Fruit fly (Drosophila melanogaster) whole organism, embryonic: Measurements from ENCODE around the gene Pvf2.

Experiments
- B-H1 ChIP-seq: fragments of 200-800 bp; sonication (Bioruptor generic); IDR thresholded peaks from 3 replicates; pipeline ENCODE4 v1.3.6; 2022; ENCODE audit warnings: missing biosample characterization, missing genetic modification characterization
- CG10431 ChIP-seq: fragments of 200-800 bp; sonication (Bioruptor generic); optimal IDR thresholded peaks from 3 replicates; lab custom pipeline; 2018; ENCODE audit warnings: missing biosample characterization, mild to moderate bottlenecking, missing genetic modification characterization
- CG10565 ChIP-seq: fragments of 200-800 bp; sonication (Bioruptor generic); optimal IDR thresholded peaks from 3 replicates; lab custom pipeline; 2016; ENCODE audit warnings: missing biosample characterization, mild to moderate bottlenecking, missing genetic modification characterization
- CG12236 ChIP-seq: fragments of 200-800 bp; sonication (Bioruptor generic); optimal IDR thresholded peaks from 2 replicates; lab custom pipeline; 2016; ENCODE audit warnings: missing biosample characterization, missing genetic modification characterization
- CG14860 ChIP-seq: fragments of 200-800 bp; sonication (Bioruptor generic); IDR thresholded peaks from 3 replicates; pipeline ENCODE4 v1.3.6; 2022; ENCODE audit warnings: missing biosample characterization, missing genetic modification characterization; ENCODE audit not compliant: partially characterized antibody
- CG15073 ChIP-seq: fragments of 200-800 bp; sonication (Bioruptor generic); optimal IDR thresholded peaks from 2 replicates; lab custom pipeline; 2016; ENCODE audit warnings: missing biosample characterization, missing genetic modification characterization
- CG1602 ChIP-seq: fragments of 200-800 bp; sonication (Bioruptor generic); optimal IDR thresholded peaks from 3 replicates; lab custom pipeline; 2016; ENCODE audit warnings: missing biosample characterization, missing genetic modification characterization
- CG1603 ChIP-seq: fragments of 200-800 bp; sonication (Bioruptor generic); optimal IDR thresholded peaks from 2 replicates; lab custom pipeline; 2019; ENCODE audit warnings: missing biosample characterization, mild to moderate bottlenecking, missing genetic modification characterization, moderate library complexity
- CG18619 ChIP-seq: fragments of 200-800 bp; sonication (Bioruptor generic); optimal IDR thresholded peaks from 3 replicates; lab custom pipeline; 2017; ENCODE audit warnings: missing biosample characterization, mild to moderate bottlenecking, missing genetic modification characterization
- CG18764 ChIP-seq: fragments of 200-800 bp; sonication (Bioruptor generic); optimal IDR thresholded peaks from 3 replicates; lab custom pipeline; 2016; ENCODE audit warnings: missing biosample characterization, missing genetic modification characterization
- CG30431 ChIP-seq: fragments of 200-800 bp; sonication (Bioruptor generic); optimal IDR thresholded peaks from 2 replicates; lab custom pipeline; 2017; ENCODE audit warnings: missing biosample characterization, missing genetic modification characterization
- CG31224 ChIP-seq: fragments of 200-800 bp; sonication (Bioruptor generic); IDR thresholded peaks from 2 replicates; pipeline ENCODE4 v1.3.6; 2022; ENCODE audit warnings: missing biosample characterization, missing genetic modification characterization
- CG31441 ChIP-seq: fragments of 200-800 bp; sonication (Bioruptor generic); IDR thresholded peaks from 2 replicates; pipeline ENCODE4 v1.3.6; 2022; ENCODE audit warnings: missing biosample characterization, missing genetic modification characterization
- CG3163 ChIP-seq: fragments of 200-800 bp; sonication (Bioruptor generic); optimal IDR thresholded peaks from 3 replicates; lab custom pipeline; 2016; ENCODE audit warnings: missing biosample characterization, missing genetic modification characterization
- CG32767 ChIP-seq: fragments of 200-800 bp; sonication (Bioruptor generic); IDR thresholded peaks from 2 replicates; pipeline ENCODE4 v1.3.6; 2022; ENCODE audit warnings: missing biosample characterization, missing genetic modification characterization
- CG3847 ChIP-seq: fragments of 200-800 bp; sonication (Bioruptor generic); IDR thresholded peaks from 2 replicates; pipeline ENCODE4 v1.3.6; 2022; ENCODE audit warnings: missing biosample characterization, missing genetic modification characterization
- CG3995 ChIP-seq: fragments of 200-800 bp; sonication (Bioruptor generic); optimal IDR thresholded peaks from 3 replicates; lab custom pipeline; 2016; ENCODE audit warnings: missing biosample characterization, missing genetic modification characterization
- CG4282 ChIP-seq: fragments of 200-800 bp; sonication (Bioruptor generic); optimal IDR thresholded peaks from 2 replicates; lab custom pipeline; 2016; ENCODE audit warnings: missing biosample characterization, missing genetic modification characterization
- CG43689 ChIP-seq: fragments of 200-800 bp; sonication (Bioruptor generic); IDR thresholded peaks from 2 replicates; pipeline ENCODE4 v1.3.6; 2022; ENCODE audit warnings: missing biosample characterization, missing genetic modification characterization
- CG4820 ChIP-seq: fragments of 200-800 bp; sonication (Bioruptor generic); optimal IDR thresholded peaks from 3 replicates; lab custom pipeline; 2016; ENCODE audit warnings: missing biosample characterization, missing genetic modification characterization
- CG6254 ChIP-seq: fragments of 200-800 bp; sonication (Bioruptor generic); optimal IDR thresholded peaks from 3 replicates; lab custom pipeline; 2017; ENCODE audit warnings: mild to moderate bottlenecking, missing biosample characterization, missing genetic modification reagents, missing genetic modification characterization
- CG7786 ChIP-seq: fragments of 200-800 bp; sonication (Bioruptor generic); optimal IDR thresholded peaks from 2 replicates; lab custom pipeline; 2016; ENCODE audit warnings: missing biosample characterization, missing genetic modification characterization
- CG9609 ChIP-seq: fragments of 200-800 bp; sonication (Bioruptor generic); optimal IDR thresholded peaks from 3 replicates; lab custom pipeline; 2016; ENCODE audit warnings: missing biosample characterization, missing genetic modification characterization
- D19A ChIP-seq: fragments of 200-800 bp; optimal IDR thresholded peaks from 3 replicates; lab custom pipeline; 2019; ENCODE audit warnings: missing biosample characterization, mild to moderate bottlenecking, missing genetic modification characterization, moderate library complexity
- Dek ChIP-seq: fragments of 200-800 bp; sonication (Bioruptor generic); optimal IDR thresholded peaks from 3 replicates; lab custom pipeline; 2019; ENCODE audit warnings: missing biosample characterization, mild to moderate bottlenecking, missing genetic modification characterization, moderate library complexity
- Doc3 ChIP-seq: fragments of 200-800 bp; sonication (Bioruptor generic); IDR thresholded peaks from 3 replicates; pipeline ENCODE4 v1.3.6; 2022; ENCODE audit warnings: missing biosample characterization, missing genetic modification characterization; ENCODE audit not compliant: partially characterized antibody
- ERR ChIP-seq: fragments of 200-800 bp; sonication (Bioruptor generic); optimal IDR thresholded peaks from 2 replicates; lab custom pipeline; 2016; ENCODE audit warnings: missing biosample characterization, missing genetic modification characterization
- HLH4C ChIP-seq: fragments of 200-800 bp; sonication (Bioruptor generic); IDR thresholded peaks from 3 replicates; pipeline ENCODE4 v1.3.6; 2022; ENCODE audit warnings: missing biosample characterization, missing genetic modification characterization; ENCODE audit not compliant: partially characterized antibody
- Hr51 ChIP-seq, 2 experiments: fragments of 200-800 bp; sonication (Bioruptor generic); optimal IDR thresholded peaks; 2 replicates in 1 of 2; 3 replicates in 1 of 2; lab custom pipeline; 2016 to 2018; ENCODE audit warnings: missing biosample characterization in 2 of 2, missing genetic modification characterization in 2 of 2, mild to moderate bottlenecking in 1 of 2, moderate library complexity in 1 of 2
- Jarid2 ChIP-seq: fragments of 200-800 bp; sonication (Bioruptor generic); optimal IDR thresholded peaks from 3 replicates; lab custom pipeline; 2017; ENCODE audit warnings: mild to moderate bottlenecking, missing biosample characterization, missing genetic modification reagents, missing genetic modification characterization
- MESR4 ChIP-seq: fragments of 200-800 bp; sonication (Bioruptor generic); optimal IDR thresholded peaks from 2 replicates; lab custom pipeline; 2018; ENCODE audit warnings: missing biosample characterization, mild to moderate bottlenecking, missing genetic modification characterization, moderate library complexity
- Mad ChIP-seq: fragments of 200-800 bp; sonication (Bioruptor generic); optimal IDR thresholded peaks from 2 replicates; lab custom pipeline; 2016; ENCODE audit warnings: missing biosample characterization, missing genetic modification characterization
- Max ChIP-seq: fragments of 200-800 bp; sonication (Bioruptor generic); optimal IDR thresholded peaks from 2 replicates; lab custom pipeline; 2016; ENCODE audit warnings: missing biosample characterization, mild to moderate bottlenecking, missing genetic modification characterization
- Nf-YB ChIP-seq: fragments of 200-800 bp; sonication (Bioruptor generic); optimal IDR thresholded peaks from 3 replicates; lab custom pipeline; 2019; ENCODE audit warnings: missing biosample characterization, mild to moderate bottlenecking, missing genetic modification characterization, moderate library complexity
- Optix ChIP-seq: fragments of 200-800 bp; sonication (Bioruptor generic); IDR thresholded peaks from 3 replicates; pipeline ENCODE4 v1.3.6; 2022; ENCODE audit warnings: missing biosample characterization, missing genetic modification characterization
- ab ChIP-seq: fragments of 200-800 bp; sonication (Bioruptor generic); optimal IDR thresholded peaks from 2 replicates; lab custom pipeline; 2016; ENCODE audit warnings: missing biosample characterization, missing genetic modification characterization
- bab2 ChIP-seq: fragments of 200-800 bp; sonication (Bioruptor generic); optimal IDR thresholded peaks from 2 replicates; lab custom pipeline; 2016; ENCODE audit warnings: missing biosample characterization, missing genetic modification characterization
- cg ChIP-seq: fragments of 200-800 bp; sonication (Bioruptor generic); optimal IDR thresholded peaks from 3 replicates; lab custom pipeline; 2019; ENCODE audit warnings: missing biosample characterization, mild to moderate bottlenecking, missing genetic modification characterization, moderate library complexity
- chif ChIP-seq, 2 experiments: fragments of 200-800 bp; sonication (Bioruptor generic); optimal IDR thresholded peaks; 3 replicates each; lab custom pipeline; 2016; ENCODE audit warnings: missing biosample characterization in 2 of 2, missing genetic modification characterization in 2 of 2
- crc ChIP-seq: fragments of 200-800 bp; sonication (Bioruptor generic); optimal IDR thresholded peaks from 2 replicates; lab custom pipeline; 2016; ENCODE audit warnings: missing biosample characterization, missing genetic modification characterization
- dmrt99B ChIP-seq: fragments of 200-800 bp; sonication (Bioruptor generic); optimal IDR thresholded peaks from 2 replicates; lab custom pipeline; 2018; ENCODE audit warnings: missing biosample characterization, mild to moderate bottlenecking, missing genetic modification characterization, moderate library complexity
- fd3F ChIP-seq: fragments of 200-800 bp; sonication (Bioruptor generic); optimal IDR thresholded peaks from 2 replicates; lab custom pipeline; 2018; ENCODE audit warnings: missing biosample characterization, mild to moderate bottlenecking, missing genetic modification characterization, moderate library complexity
- gt ChIP-seq: fragments of 200-800 bp; sonication (Bioruptor generic); IDR thresholded peaks from 2 replicates; pipeline ENCODE4 v1.3.6; 2022; ENCODE audit warnings: missing biosample characterization, missing genetic modification characterization
- nmo ChIP-seq: fragments of 200-800 bp; sonication (Bioruptor generic); optimal IDR thresholded peaks from 2 replicates; lab custom pipeline; 2018; ENCODE audit warnings: missing biosample characterization, mild to moderate bottlenecking, missing genetic modification characterization, moderate library complexity
- ranshi ChIP-seq: fragments of 200-800 bp; sonication (Bioruptor generic); IDR thresholded peaks from 2 replicates; pipeline ENCODE4 v1.3.6; 2022; ENCODE audit warnings: missing biosample characterization, missing genetic modification characterization
- ro ChIP-seq: fragments of 200-800 bp; sonication (Bioruptor generic); IDR thresholded peaks from 2 replicates; pipeline ENCODE4 v1.3.6; 2022; ENCODE audit warnings: missing biosample characterization, missing genetic modification characterization
- sens-2 ChIP-seq: fragments of 200-800 bp; sonication (Bioruptor generic); IDR thresholded peaks from 2 replicates; pipeline ENCODE4 v1.3.6; 2022; ENCODE audit warnings: missing biosample characterization, missing genetic modification characterization
- slp2 ChIP-seq: fragments of 200-800 bp; sonication (Bioruptor generic); optimal IDR thresholded peaks from 2 replicates; lab custom pipeline; 2016; ENCODE audit warnings: missing biosample characterization, missing genetic modification characterization
- sr ChIP-seq: fragments of 200-800 bp; sonication (Bioruptor generic); IDR thresholded peaks from 3 replicates; pipeline ENCODE4 v1.3.6; 2022; ENCODE audit warnings: missing biosample characterization, missing genetic modification characterization
- tap ChIP-seq: fragments of 200-800 bp; optimal IDR thresholded peaks from 3 replicates; lab custom pipeline; 2019; ENCODE audit warnings: missing biosample characterization, mild to moderate bottlenecking, missing genetic modification characterization, moderate library complexity

Gene Pvf2

DNA sequence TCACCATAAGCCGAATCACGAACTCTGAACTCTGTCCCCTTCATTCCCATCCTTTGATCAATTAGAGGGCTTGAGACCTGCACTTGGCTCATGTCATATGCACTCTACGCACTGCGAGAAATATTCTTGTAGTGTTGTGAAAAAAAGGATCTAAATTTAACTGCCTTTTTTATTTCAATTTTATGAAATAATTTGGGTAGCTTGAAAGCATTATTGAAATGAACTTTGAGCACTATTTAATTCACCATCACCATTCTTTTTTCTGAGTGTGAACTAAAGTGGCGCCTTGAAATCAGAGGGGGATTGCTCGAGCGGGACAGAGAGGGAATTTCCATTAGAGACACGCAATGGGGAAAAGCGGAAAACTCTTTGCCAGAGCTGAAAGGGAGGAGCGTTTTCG, 39.3 kb upstream of the Pvf2 start (continued):
- peak; percentile 88 for TF ChIP-seq CG4820 (GFP tag; lab: Kevin White, UChicago)
- no peak for TF ChIP-seq CG43689 (GFP tag; lab: Robert Waterston, UW)
- TF ChIP-seq CG1603 (tag; lab: Kevin White, UChicago): peak; percentile 93
- TF ChIP-seq Doc3: no peak
- peak; percentile 53 for TF ChIP-seq CG3163 (GFP tag; lab: Kevin White, UChicago)
- peak; percentile 75 for TF ChIP-seq CG7786 (GFP tag; lab: Kevin White, UChicago)
- peak; percentile 43; the same call in 1 of the 3 replicates for TF ChIP-seq B-H1 (GFP tag; lab: Robert Waterston, UW)
- peak; percentile 83 for TF ChIP-seq CG1602
- TF ChIP-seq CG32767 (GFP tag; lab: Robert Waterston, UW): peak; percentile 47; the same call in 1 of the 2 replicates
- TF ChIP-seq CG15073 (GFP tag; lab: Kevin White, UChicago): peak; percentile 36
- peak; percentile 69; the same call in 1 of the 3 replicates for TF ChIP-seq Optix (GFP tag; lab: Robert Waterston, UW)
- peak; percentile 86 to 91 for TF ChIP-seq chif (GFP tag; optimal IDR thresholded peaks at IDR 0.05; lab: Kevin White, UChicago)
- TF ChIP-seq fd3F (GFP tag; lab: Kevin White, UChicago): no peak
- peak; percentile 83 for TF ChIP-seq D19A (tag; lab: Kevin White, UChicago)
- peak; percentile 3 for TF ChIP-seq Dek (tag; lab: Kevin White, UChicago)
- peak; percentile 74; the same call in 1 of the 2 replicates for TF ChIP-seq sens-2 (GFP tag; lab: Robert Waterston, UW)
- TF ChIP-seq CG18764 (GFP tag; lab: Kevin White, UChicago): peak; percentile 76
- peak; percentile 43 for TF ChIP-seq ab (GFP tag; lab: Kevin White, UChicago)
- TF ChIP-seq CG12236 (GFP tag; lab: Kevin White, UChicago): peak; percentile 81
- TF ChIP-seq CG30431 (GFP tag; lab: Kevin White, UChicago): peak; percentile 65
- peak; percentile 73 for TF ChIP-seq CG6254
- TF ChIP-seq CG3847 (GFP tag; lab: Robert Waterston, UW): peak; percentile 33; the same call in 1 of the 2 replicates
- no peak for TF ChIP-seq MESR4 (GFP tag; lab: Kevin White, UChicago)
- no peak for TF ChIP-seq cg (GFP tag; lab: Kevin White, UChicago)
- peak; percentile 26 for TF ChIP-seq Jarid2 (GFP tag; lab: Kevin White, UChicago)
- peak; percentile 61; the same call in 1 of the 2 replicates for TF ChIP-seq ro
- peak; percentile 81 for TF ChIP-seq dmrt99B (tag; lab: Kevin White, UChicago)
- TF ChIP-seq CG18619 (GFP tag; lab: Kevin White, UChicago): peak; percentile 49
- TF ChIP-seq CG4282 (GFP tag; lab: Kevin White, UChicago): no peak
- peak; percentile 87 for TF ChIP-seq nmo (GFP tag; lab: Kevin White, UChicago)
- 0 out of 2 replicates have a peak, but pooled peaks have one; percentile 6 for TF ChIP-seq CG31224
- TF ChIP-seq CG3995: no peak
- TF ChIP-seq CG10431 (GFP tag; lab: Kevin White, UChicago): no peak
- peak; percentile 63 to 68 for TF ChIP-seq Hr51 (GFP tag; optimal IDR thresholded peaks at IDR 0.05; lab: Kevin White, UChicago)
- peak; percentile 65; the same call in 2 of the 3 replicates for TF ChIP-seq sr (GFP tag; lab: Robert Waterston, UW)
- peak; percentile 76; the same call in 1 of the 2 replicates for TF ChIP-seq ranshi (GFP tag; lab: Robert Waterston, UW)
- TF ChIP-seq ERR: peak; percentile 66
- TF ChIP-seq Max (GFP tag; lab: Kevin White, UChicago): peak; percentile 67
- peak; percentile 63 for TF ChIP-seq Mad
- TF ChIP-seq CG31441: peak; percentile 81
- peak; percentile 82 for TF ChIP-seq bab2 (GFP tag; lab: Kevin White, UChicago)
- TF ChIP-seq HLH4C (GFP tag; lab: Robert Waterston, UW): no peak
- TF ChIP-seq CG10565 (GFP tag; lab: Kevin White, UChicago): peak; percentile 32
- TF ChIP-seq crc (GFP tag; lab: Kevin White, UChicago): peak; percentile 14
- TF ChIP-seq gt (GFP tag; lab: Robert Waterston, UW): peak; percentile 47; the same call in 1 of the 2 replicates
- TF ChIP-seq Nf-YB: peak; percentile 56
- TF ChIP-seq CG9609 (GFP tag; lab: Kevin White, UChicago): peak; percentile 75
- no peak for TF ChIP-seq CG14860 (GFP tag; lab: Robert Waterston, UW)
- peak; percentile 74 for TF ChIP-seq tap (tag; lab: Kevin White, UChicago)
- peak; percentile 72 for TF ChIP-seq slp2 (GFP tag; lab: Kevin White, UChicago)
